Worm (Caenorhabditis elegans) whole organism, L3 larva: Measurements from ENCODE around the gene tag-322.

Experiments
- ZK546.5 ChIP-seq: sonication (generic microtip); optimal IDR thresholded peaks from 2 replicates; lab custom pipeline; 2017; ENCODE audit warnings: missing biosample characterization, missing genetic modification characterization
- aly-2 ChIP-seq: fragments of 150-350 bp; optimal IDR thresholded peaks from 2 replicates; lab custom pipeline; 2014; ENCODE audit warnings: missing biosample characterization, missing genetic modification characterization
- ama-1 ChIP-seq: fragments of 150-350 bp; optimal IDR thresholded peaks from 2 replicates; lab custom pipeline; 2018
- daf-12 ChIP-seq: fragments of 150-350 bp; optimal IDR thresholded peaks from 2 replicates; lab custom pipeline; 2014; ENCODE audit warnings: missing biosample characterization, missing genetic modification reagents, missing genetic modification characterization
- elt-2 ChIP-seq: sonication (generic microtip); optimal IDR thresholded peaks from 2 replicates; lab custom pipeline; 2016; ENCODE audit warnings: missing genetic modification reagents, mild to moderate bottlenecking, missing genetic modification characterization, missing compliant biosample characterization
- eor-1 ChIP-seq, 2 experiments: fragments of 150-350 bp; optimal IDR thresholded peaks; 2 replicates each; lab custom pipeline; 2014 to 2018; ENCODE audit warnings: missing biosample characterization in 2 of 2, missing genetic modification characterization in 2 of 2
- fkh-10 ChIP-seq: sonication (generic microtip); optimal IDR thresholded peaks from 2 replicates; lab custom pipeline; 2017; ENCODE audit warnings: missing biosample characterization, missing genetic modification reagents, missing genetic modification characterization
- fkh-2 ChIP-seq: fragments of 150-350 bp; optimal IDR thresholded peaks from 2 replicates; lab custom pipeline; 2014; ENCODE audit warnings: missing biosample characterization, missing genetic modification reagents, missing genetic modification characterization
- fos-1 ChIP-seq: fragments of 150-350 bp; optimal IDR thresholded peaks from 2 replicates; lab custom pipeline; 2014; ENCODE audit warnings: missing biosample characterization, missing genetic modification characterization
- jun-1 ChIP-seq: fragments of 150-350 bp; optimal IDR thresholded peaks from 2 replicates; lab custom pipeline; 2014; ENCODE audit warnings: missing biosample characterization, missing genetic modification reagents, missing genetic modification characterization
- lin-15B ChIP-seq: fragments of 150-350 bp; optimal IDR thresholded peaks from 2 replicates; lab custom pipeline; 2014; ENCODE audit warnings: missing biosample characterization, missing genetic modification characterization
- lin-39 ChIP-seq: fragments of 150-350 bp; optimal IDR thresholded peaks from 2 replicates; lab custom pipeline; 2018; ENCODE audit warnings: missing biosample characterization, missing genetic modification reagents, missing genetic modification characterization
- mdl-1 ChIP-seq: fragments of 150-350 bp; optimal IDR thresholded peaks from 2 replicates; lab custom pipeline; 2014; ENCODE audit warnings: missing biosample characterization, missing genetic modification characterization
- nfya-1 ChIP-seq: sonication (generic microtip); optimal IDR thresholded peaks from 2 replicates; lab custom pipeline; 2017; ENCODE audit warnings: missing genetic modification characterization, mild to moderate bottlenecking, missing compliant biosample characterization, antibody characterized with exemption, moderate library complexity; ENCODE audit not compliant: insufficient read depth
- nhr-12 ChIP-seq: fragments of 150-350 bp; optimal IDR thresholded peaks from 2 replicates; lab custom pipeline; 2014; ENCODE audit warnings: missing biosample characterization, missing genetic modification characterization
- nhr-23 ChIP-seq: fragments of 150-350 bp; optimal IDR thresholded peaks from 2 replicates; lab custom pipeline; 2014; ENCODE audit warnings: missing biosample characterization, missing genetic modification reagents, missing genetic modification characterization
- nhr-237 ChIP-seq: fragments of 150-350 bp; optimal IDR thresholded peaks from 2 replicates; lab custom pipeline; 2014; ENCODE audit warnings: missing biosample characterization, missing genetic modification characterization
- nhr-28 ChIP-seq: fragments of 150-350 bp; optimal IDR thresholded peaks from 2 replicates; lab custom pipeline; 2014; ENCODE audit warnings: missing biosample characterization, missing genetic modification characterization
- nhr-76 ChIP-seq: fragments of 150-350 bp; sonication (generic microtip); optimal IDR thresholded peaks from 5 replicates; lab custom pipeline; 2014; ENCODE audit warnings: missing biosample characterization, missing genetic modification characterization
- skn-1 ChIP-seq: fragments of 150-350 bp; optimal IDR thresholded peaks from 2 replicates; lab custom pipeline; 2014; ENCODE audit warnings: missing biosample characterization, missing genetic modification characterization
- zag-1 ChIP-seq: fragments of 150-350 bp; optimal IDR thresholded peaks from 2 replicates; lab custom pipeline; 2014; ENCODE audit warnings: missing biosample characterization, missing genetic modification characterization
- ztf-11 ChIP-seq: fragments of 150-350 bp; optimal IDR thresholded peaks from 2 replicates; lab custom pipeline; 2014; ENCODE audit warnings: missing biosample characterization, missing genetic modification characterization

Gene tag-322

DNA sequence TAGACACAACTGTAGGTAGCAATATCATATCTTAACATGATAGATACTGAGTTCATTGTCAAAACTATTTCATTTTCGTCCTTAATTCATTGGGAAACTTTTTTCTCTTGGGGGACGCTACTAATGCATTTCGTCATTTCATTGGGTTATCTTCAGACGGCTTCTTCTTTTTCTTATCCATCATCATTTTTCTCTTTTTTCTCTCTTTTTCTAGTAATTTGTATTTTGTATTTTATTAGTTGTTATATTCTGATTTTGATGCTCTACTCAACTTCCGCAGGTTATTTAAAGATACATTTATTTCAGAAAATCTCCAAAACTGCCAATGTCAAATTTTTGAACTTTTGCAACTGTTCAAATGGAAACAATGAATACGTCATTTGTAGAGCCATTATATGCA lies 41.8 kb downstream of the tag-322 start, which contains the start of gene npr-35:
TSS of gene npr-35 (plus strand) at position 301 of the 400 bp plus-strand sequence.
- TF ChIP-seq nhr-28 (tag; lab: Kevin White, UChicago) = no peak

DNA sequence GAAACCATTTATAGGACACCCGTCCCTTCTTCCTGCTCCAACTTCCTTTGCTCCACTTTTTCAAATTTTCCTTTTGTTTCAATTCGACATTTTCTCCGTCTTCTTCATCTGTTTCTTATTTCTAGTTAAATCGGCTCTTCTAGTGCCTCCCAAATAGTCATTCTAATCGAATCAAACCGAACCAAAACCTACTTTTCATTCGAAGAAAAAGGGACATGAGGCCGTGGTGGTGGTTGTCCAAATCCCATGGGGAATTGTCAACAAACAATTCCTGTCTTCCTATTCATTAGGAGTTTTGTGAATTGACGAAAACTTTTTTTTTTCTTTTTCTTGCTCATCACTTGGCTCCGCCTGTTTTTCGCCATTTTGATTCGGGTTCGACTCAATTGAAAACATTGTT lies 48.7 kb downstream of the tag-322 start:
- no peak for TF ChIP-seq lin-39 (tag; lab: Kevin White, UChicago)
- no peak for TF ChIP-seq nhr-76
- no peak for TF ChIP-seq mdl-1 (tag; lab: Kevin White, UChicago)
- no peak for TF ChIP-seq nfya-1
- no peak for TF ChIP-seq aly-2 (tag; lab: Kevin White, UChicago)
- no peak for TF ChIP-seq fos-1 (tag; lab: Kevin White, UChicago)
- no peak for TF ChIP-seq fkh-2
- TF ChIP-seq ztf-11 = no peak
- no peak for TF ChIP-seq skn-1 (tag; lab: Kevin White, UChicago)
- TF ChIP-seq ZK546.5 (tag; lab: Kevin White, UChicago) = no peak
- no peak for TF ChIP-seq lin-15B (tag; lab: Kevin White, UChicago)
- TF ChIP-seq jun-1 (tag; lab: Kevin White, UChicago) = no peak
- TF ChIP-seq, all 47 proteins: peak for 0

DNA sequence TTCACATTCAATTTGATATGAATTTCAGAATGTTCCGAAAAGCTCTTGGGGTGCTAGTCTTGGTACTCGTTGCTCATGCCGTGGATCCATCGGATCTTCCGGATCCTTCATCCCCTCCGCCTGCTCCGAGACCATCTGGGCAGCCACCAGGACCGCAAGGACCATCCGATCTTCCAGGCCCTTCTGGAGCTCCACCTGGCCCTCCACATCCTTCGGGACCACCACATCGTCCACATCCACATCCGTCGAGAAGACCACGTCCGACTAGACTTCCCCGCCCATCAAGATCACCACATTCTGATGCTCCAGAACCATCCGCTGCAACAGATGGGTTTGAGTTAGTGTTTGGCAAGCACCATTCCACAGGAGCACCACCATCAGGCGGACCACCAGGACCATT lies 50.7 kb downstream of the tag-322 start, which contains the start of gene clx-1:
TSS of gene clx-1 (plus strand) at position 30 of the 400 bp plus-strand sequence.
- TF ChIP-seq nhr-12 = no peak
- TF ChIP-seq nhr-237 = no peak
- TF ChIP-seq, all 47 proteins: peak for 0

DNA sequence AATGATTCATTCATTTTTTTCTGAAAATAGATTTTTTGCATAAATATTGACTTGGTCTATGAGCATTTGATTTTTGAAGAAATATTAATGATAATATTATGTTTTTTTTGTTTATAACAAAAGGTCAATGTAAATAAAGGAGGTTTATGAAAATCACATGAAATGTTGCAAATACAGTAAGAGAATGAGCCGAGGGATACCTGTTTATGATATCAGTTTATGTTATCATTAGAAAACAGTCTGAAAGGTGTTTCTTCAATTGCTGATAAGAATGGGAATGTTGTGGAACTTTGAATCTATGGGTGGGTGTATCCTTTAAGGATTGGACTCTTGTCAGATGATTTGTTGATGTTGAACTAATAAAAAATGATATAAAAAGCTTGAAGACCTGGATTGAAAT lies 51.2 kb downstream of the tag-322 start:
- TF ChIP-seq zag-1 (tag; lab: Kevin White, UChicago) (no peak), ama-1 (no peak), elt-2 (tag; lab: Kevin White, UChicago) (no peak), eor-1 (tag; optimal IDR thresholded peaks at IDR 0.05; lab: Kevin White, UChicago) (no peak), nhr-23 (tag; lab: Kevin White, UChicago) (no peak), daf-12 (tag; lab: Kevin White, UChicago) (no peak), fkh-10 (GFP tag; lab: Kevin White, UChicago) (no peak), ztf-11 (no peak)
- TF ChIP-seq, all 47 proteins: peak for 0
